Worm (Caenorhabditis elegans) whole organism, mixed stage, embryonic: ENCODE data around the gene irld-17.

Experiments used
- blmp-1 ChIP-seq: fragments of 150-350 bp; optimal IDR thresholded peaks from 2 replicates; lab custom pipeline; 2014; ENCODE audit warnings: missing biosample characterization, missing genetic modification characterization
- ceh-39 ChIP-seq: fragments of 150-350 bp; optimal IDR thresholded peaks from 2 replicates; lab custom pipeline; 2014; ENCODE audit warnings: missing biosample characterization, missing genetic modification characterization
- ham-2 ChIP-seq: fragments of 200-800 bp; sonication (Bioruptor generic); optimal IDR thresholded peaks from 2 replicates; lab custom pipeline; 2018; ENCODE audit warnings: mild to moderate bottlenecking, missing genetic modification characterization, missing compliant biosample characterization
- lin-32 ChIP-seq: fragments of 200-800 bp; sonication (Bioruptor generic); optimal IDR thresholded peaks from 2 replicates; lab custom pipeline; 2018; ENCODE audit warnings: mild to moderate bottlenecking, missing genetic modification characterization, missing compliant biosample characterization
- lsy-2 ChIP-seq: fragments of 150-350 bp; optimal IDR thresholded peaks from 2 replicates; lab custom pipeline; 2014; ENCODE audit warnings: missing biosample characterization, missing genetic modification characterization
- nhr-2 ChIP-seq: fragments of 150-350 bp; optimal IDR thresholded peaks from 2 replicates; lab custom pipeline; 2014; ENCODE audit warnings: missing biosample characterization, missing genetic modification characterization
- nhr-28 ChIP-seq: fragments of 150-350 bp; optimal IDR thresholded peaks from 2 replicates; lab custom pipeline; 2014; ENCODE audit warnings: missing biosample characterization, missing genetic modification characterization
- snpc-4 ChIP-seq: fragments of 150-350 bp; optimal IDR thresholded peaks from 2 replicates; lab custom pipeline; 2014; ENCODE audit warnings: missing biosample characterization, missing genetic modification characterization
- unc-39 ChIP-seq: fragments of 150-350 bp; optimal IDR thresholded peaks from 2 replicates; lab custom pipeline; 2014; ENCODE audit warnings: missing biosample characterization, missing genetic modification characterization
- unc-62 ChIP-seq: fragments of 150-350 bp; optimal IDR thresholded peaks from 2 replicates; lab custom pipeline; 2014; ENCODE audit warnings: missing biosample characterization, missing genetic modification reagents, missing genetic modification characterization

DNA sequence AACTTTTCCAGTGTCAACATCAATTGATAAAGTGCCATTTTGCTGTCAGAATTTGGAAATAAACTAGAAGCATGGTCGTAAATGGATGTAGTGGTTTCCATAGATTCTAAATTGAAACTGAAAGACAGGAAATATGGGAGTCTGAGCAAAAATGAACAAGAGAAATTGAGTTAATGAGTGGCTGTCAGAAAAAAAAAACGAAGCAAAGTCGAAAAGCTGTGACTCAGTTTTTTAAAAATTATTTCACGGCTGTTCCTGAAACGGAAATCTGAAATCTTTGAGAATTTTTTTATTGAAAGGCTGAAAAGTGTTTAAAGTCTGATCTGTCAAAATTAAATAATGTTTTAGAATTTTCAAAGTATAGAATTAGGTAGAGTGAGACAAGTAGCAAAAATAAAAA lies 46.4 kb downstream of the irld-17 start, which contains the start of gene srw-98:
- TF ChIP-seq nhr-28 (tag; lab: Kevin White, UChicago) = no peak
- TF ChIP-seq lin-32 (GFP tag; lab: Kevin White, UChicago) = no peak
- no peak for TF ChIP-seq unc-62 (GFP tag; lab: Kevin White, UChicago)
- TF ChIP-seq unc-39 (tag; lab: Kevin White, UChicago) = no peak
- no peak for TF ChIP-seq blmp-1 (tag; lab: Kevin White, UChicago)
- no peak for TF ChIP-seq nhr-2 (tag; lab: Kevin White, UChicago)
- no peak for TF ChIP-seq ham-2 (GFP tag; lab: Kevin White, UChicago)
- no peak for TF ChIP-seq ceh-39
- TF ChIP-seq snpc-4 (tag; lab: Kevin White, UChicago) = no peak
- no peak for TF ChIP-seq lsy-2
